Worm (Caenorhabditis elegans): ENCODE data around the gene lev-9.

Gene lev-9

ce11 chrX:6292143-6292542 lies 611 bp upstream of the lev-9 start (continued):
- TF ChIP-seq pbrm-1 (GFP tag; IDR thresholded peaks at IDR 0.05): peak; percentile 89
- TF ChIP-seq attf-5 (GFP tag; optimal IDR thresholded peaks at IDR 0.05): peak; percentile 74
- no peak for TF ChIP-seq nfya-2 (GFP tag; IDR thresholded peaks at IDR 0.05)
- peak; percentile 66 for TF ChIP-seq ccch-3 (GFP tag; optimal IDR thresholded peaks at IDR 0.05)
- peak; percentile 89 for TF ChIP-seq hlh-12 (tag; optimal IDR thresholded peaks at IDR 0.05)
- TF ChIP-seq F39B2.1 (GFP tag; IDR thresholded peaks at IDR 0.05): peak; percentile 48; the same call in 1 of the 2 replicates
- no peak for TF ChIP-seq F55B11.4 (tag; optimal IDR thresholded peaks at IDR 0.05; ENCODE audit: borderline replicate concordance, insufficient read depth)
- TF ChIP-seq nhr-80 (tag; optimal IDR thresholded peaks at IDR 0.05): peak; percentile 14
- TF ChIP-seq madf-8 (GFP tag; conservative IDR thresholded peaks at IDR 0.05): no peak; the same call in 1 of the 2 replicates
- TF ChIP-seq snpc-3.4 (tag; optimal IDR thresholded peaks at IDR 0.05): peak; percentile 81
- peak; percentile 77 for TF ChIP-seq ekl-4 (GFP tag; IDR thresholded peaks at IDR 0.05)
- peak; percentile 92 for TF ChIP-seq nfyb-1 (GFP tag; IDR thresholded peaks at IDR 0.05)
- TF ChIP-seq nhr-179 (tag; optimal IDR thresholded peaks at IDR 0.05): peak; percentile 65
- no peak for TF ChIP-seq nfya-1 (tag; optimal IDR thresholded peaks at IDR 0.05; ENCODE audit: borderline replicate concordance, insufficient read depth)
- peak; percentile 93 for TF ChIP-seq egl-44 (GFP tag; IDR thresholded peaks at IDR 0.05)
- peak; percentile 71 for TF ChIP-seq madf-6 (GFP tag; IDR thresholded peaks at IDR 0.05)
- peak; percentile 88 for TF ChIP-seq F57A8.1 (GFP tag; optimal IDR thresholded peaks at IDR 0.05)
- TF ChIP-seq ztf-26 (tag; optimal IDR thresholded peaks at IDR 0.05): peak; percentile 77
- TF ChIP-seq B0336.3 (GFP tag; IDR thresholded peaks at IDR 0.05): peak; percentile 75
- peak; percentile 96 for TF ChIP-seq him-1 (tag; optimal IDR thresholded peaks at IDR 0.05)
- TF ChIP-seq ets-4 (GFP tag; optimal IDR thresholded peaks at IDR 0.05): peak; percentile 25
- peak; percentile 96; the same call in 1 of the 2 replicates for TF ChIP-seq ceh-58 (GFP tag; IDR thresholded peaks at IDR 0.05)
- peak; percentile 34 for TF ChIP-seq dpff-1 (tag; optimal IDR thresholded peaks at IDR 0.05)
- TF ChIP-seq rcor-1 (GFP tag; IDR thresholded peaks at IDR 0.05): peak; percentile 87
- peak; percentile 72 for TF ChIP-seq ztf-18 (tag; optimal IDR thresholded peaks at IDR 0.05)
- peak; percentile 91 for TF ChIP-seq fkh-3 (tag; optimal IDR thresholded peaks at IDR 0.05)
- TF ChIP-seq aptf-3 (GFP tag; IDR thresholded peaks at IDR 0.05): 0 out of 2 replicates have a peak, but pooled peaks have one; percentile 44
- peak; percentile 88 for TF ChIP-seq hmg-20 (GFP tag; IDR thresholded peaks at IDR 0.05)
- peak; percentile 81 for TF ChIP-seq ceh-27 (GFP tag; optimal IDR thresholded peaks at IDR 0.05)
- peak; percentile 96 for TF ChIP-seq die-1 (tag; optimal IDR thresholded peaks at IDR 0.05)
- TF ChIP-seq ceh-40 (GFP tag; IDR thresholded peaks at IDR 0.05): peak; percentile 83
- peak; percentile 60; the same call in 1 of the 2 replicates for TF ChIP-seq Y53G8AR.9 (GFP tag; conservative IDR thresholded peaks at IDR 0.05)
- TF ChIP-seq lsy-27 (tag; optimal IDR thresholded peaks at IDR 0.05; ENCODE audit: borderline replicate concordance, insufficient read depth): no peak
- TF ChIP-seq ztf-6 (GFP tag; IDR thresholded peaks at IDR 0.05): 0 out of 2 replicates have a peak, but pooled peaks have one; percentile 59
- TF ChIP-seq akir-1 (GFP tag; optimal IDR thresholded peaks at IDR 0.05): peak; percentile 4
- TF ChIP-seq egrh-3 (GFP tag; IDR thresholded peaks at IDR 0.05): peak; percentile 55
- TF ChIP-seq tlf-1 (GFP tag; optimal IDR thresholded peaks at IDR 0.05): peak; percentile 15
- TF ChIP-seq chd-7 (tag; optimal IDR thresholded peaks at IDR 0.05): peak; percentile 91
- peak; percentile 84 for TF ChIP-seq hmg-1.2 (GFP tag; IDR thresholded peaks at IDR 0.05)
- TF ChIP-seq ceh-79 (tag; optimal IDR thresholded peaks at IDR 0.05): peak; percentile 75
- TF ChIP-seq dpl-1 (GFP tag; optimal IDR thresholded peaks at IDR 0.05): no peak
- peak; percentile 93 for TF ChIP-seq bed-1 (GFP tag; IDR thresholded peaks at IDR 0.05)
- TF ChIP-seq T26A5.8 (tag; optimal IDR thresholded peaks at IDR 0.05): peak; percentile 92
- TF ChIP-seq athp-1 (tag; optimal IDR thresholded peaks at IDR 0.05): peak; percentile 61
- TF ChIP-seq nhr-27 (tag; optimal IDR thresholded peaks at IDR 0.05): no peak
- 0 out of 2 replicates have a peak, but pooled peaks have one; percentile 34 for TF ChIP-seq C17E4.6 (GFP tag; IDR thresholded peaks at IDR 0.05)
- peak; percentile 67 for TF ChIP-seq unc-130 (GFP tag; optimal IDR thresholded peaks at IDR 0.05)
- peak; percentile 84 for TF ChIP-seq snpc-4 (GFP tag; optimal IDR thresholded peaks at IDR 0.05)
- TF ChIP-seq snpc-4 (tag; optimal IDR thresholded peaks at IDR 0.05): peak in 3 of 4 experiments; percentile 58 to 80 (median 69)

Measured in whole organism, young adult.